Worm (Caenorhabditis elegans) whole organism, L4/young adult: Measurements from ENCODE around the gene C18B12.4.

Experiments
- dao-5 ChIP-seq: sonication (generic microtip); optimal IDR thresholded peaks from 2 replicates; lab custom pipeline; 2016; ENCODE audit warnings: missing genotype, missing genetic modification characterization, moderate library complexity, missing compliant biosample characterization
- him-1 ChIP-seq: sonication (generic microtip); optimal IDR thresholded peaks from 2 replicates; lab custom pipeline; 2016; ENCODE audit warnings: missing genotype, missing genetic modification reagents, missing genetic modification characterization, missing compliant biosample characterization

DNA sequence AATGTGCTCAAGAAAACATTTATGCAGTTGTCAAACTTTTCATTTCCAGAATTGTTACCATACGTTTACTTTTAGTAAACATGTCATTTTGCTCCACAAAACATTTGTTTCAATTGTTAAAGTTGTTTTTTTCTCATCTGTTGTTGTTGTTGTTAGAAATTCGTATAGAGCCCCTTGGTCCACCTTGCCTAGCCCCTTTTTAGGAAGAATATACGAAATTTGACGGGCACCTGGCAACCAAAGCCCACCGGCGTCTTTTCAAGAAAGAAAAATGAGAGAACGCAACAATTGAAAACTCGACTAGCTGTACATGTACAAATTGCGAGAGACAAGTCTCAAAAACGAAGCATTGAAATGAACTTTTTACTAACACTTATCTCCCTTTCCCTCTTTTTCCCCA, 44.0 kb upstream of the C18B12.4 start, which contains the start of gene F09B12.5:
- no peak for TF ChIP-seq dao-5 (tag; lab: Kevin White, UChicago)
- no peak for TF ChIP-seq him-1
